Fruit fly (Drosophila melanogaster): ENCODE measurements around the gene Daao2.

Gene Daao2

DNA sequence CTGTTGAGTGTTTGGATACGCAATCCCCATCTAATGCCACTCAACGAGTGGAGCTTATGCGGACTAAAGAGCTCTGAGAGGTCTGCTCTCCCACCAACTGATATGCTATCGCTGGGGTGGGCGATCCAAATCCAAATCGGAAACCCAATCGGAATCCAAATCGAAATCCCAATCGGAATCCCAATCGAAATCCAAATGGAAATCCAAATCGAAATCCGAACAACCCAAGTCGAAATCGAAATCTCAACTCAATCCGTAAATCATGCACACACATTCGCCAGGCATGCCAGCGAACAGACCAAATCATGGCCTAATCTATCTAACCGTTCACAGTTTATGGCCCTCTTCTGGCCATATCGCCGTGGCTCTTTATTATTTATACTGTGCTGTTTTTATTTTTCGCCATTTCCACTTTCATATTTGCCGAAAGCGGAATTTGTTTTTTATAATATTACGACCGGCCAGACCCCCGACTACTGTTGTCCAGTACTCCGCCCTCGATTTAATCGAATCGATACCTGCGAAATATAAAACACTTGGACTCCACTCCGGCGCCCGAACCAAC is 24.8 kb downstream of the Daao2 start:
- TF ChIP-seq Hr78 (GFP tag; optimal IDR thresholded peaks at IDR 0.05) = no peak
- TF ChIP-seq Sp1 (GFP tag; optimal IDR thresholded peaks at IDR 0.05) = peak; percentile 0
- TF ChIP-seq N (GFP tag; optimal IDR thresholded peaks at IDR 0.05) = no peak

DNA sequence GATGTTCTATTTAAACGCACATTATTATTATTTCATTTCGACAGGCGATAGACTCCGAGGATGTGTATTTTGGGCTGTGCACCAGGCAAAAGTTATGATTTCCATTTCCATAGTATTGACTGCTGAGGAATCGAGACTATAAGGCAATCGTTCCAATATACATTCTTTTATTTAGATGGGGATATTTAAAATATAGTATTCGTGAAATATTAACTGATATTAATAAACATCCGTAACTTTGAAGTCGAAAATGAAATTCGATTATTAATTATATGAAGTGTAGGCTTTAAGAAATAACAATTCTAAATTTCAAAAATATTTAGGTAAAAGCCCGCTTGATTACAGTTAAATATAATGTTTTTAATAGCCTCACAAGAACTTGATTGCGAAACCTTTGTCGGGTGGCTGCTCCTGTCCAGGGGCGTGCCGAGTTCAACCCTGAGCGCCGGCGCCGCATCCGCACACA is 27.5 kb downstream of the Daao2 start:
- no peak for TF ChIP-seq rgr (GFP tag; optimal IDR thresholded peaks at IDR 0.05)
- TF ChIP-seq brk (GFP tag; optimal IDR thresholded peaks at IDR 0.05) = no peak
- TF ChIP-seq foxo (GFP tag; optimal IDR thresholded peaks at IDR 0.05) = peak in 1 of 2 experiments; percentile 28
- TF ChIP-seq fru (GFP tag; optimal IDR thresholded peaks at IDR 0.05) = peak; percentile 30

DNA sequence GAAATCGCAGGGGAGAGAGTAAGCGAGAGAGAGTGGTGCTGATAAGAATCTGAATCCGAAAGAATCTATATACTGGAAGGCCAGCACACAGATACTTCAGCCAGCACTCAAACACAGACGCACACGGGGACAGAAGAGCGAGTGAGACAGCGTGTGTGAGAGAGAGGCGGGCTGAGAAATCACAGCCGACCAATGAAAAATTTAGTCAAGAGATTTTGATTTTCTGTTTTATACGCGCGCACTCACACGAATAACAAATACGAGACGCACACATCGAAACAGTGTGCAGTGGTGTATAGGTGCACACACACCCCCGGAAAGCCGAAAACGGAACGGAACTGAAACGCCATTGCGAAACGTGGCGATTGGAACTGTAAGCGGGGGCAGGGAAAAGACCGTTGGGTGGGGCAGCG is 30.9 kb downstream of the Daao2 start:
- TF ChIP-seq Abd-B (GFP tag; optimal IDR thresholded peaks at IDR 0.05) (no peak), CG9705 (GFP tag; optimal IDR thresholded peaks at IDR 0.05) (no peak), woc (GFP tag; optimal IDR thresholded peaks at IDR 0.05) (no peak), Hr78 (GFP tag; optimal IDR thresholded peaks at IDR 0.05) (no peak), brk (GFP tag; optimal IDR thresholded peaks at IDR 0.05) (no peak), Dif (GFP tag; optimal IDR thresholded peaks at IDR 0.05; ENCODE audit: partially characterized antibody) (no peak), ey (GFP tag; optimal IDR thresholded peaks at IDR 0.05) (no peak), N (GFP tag; optimal IDR thresholded peaks at IDR 0.05) (peak; percentile 70)

DNA sequence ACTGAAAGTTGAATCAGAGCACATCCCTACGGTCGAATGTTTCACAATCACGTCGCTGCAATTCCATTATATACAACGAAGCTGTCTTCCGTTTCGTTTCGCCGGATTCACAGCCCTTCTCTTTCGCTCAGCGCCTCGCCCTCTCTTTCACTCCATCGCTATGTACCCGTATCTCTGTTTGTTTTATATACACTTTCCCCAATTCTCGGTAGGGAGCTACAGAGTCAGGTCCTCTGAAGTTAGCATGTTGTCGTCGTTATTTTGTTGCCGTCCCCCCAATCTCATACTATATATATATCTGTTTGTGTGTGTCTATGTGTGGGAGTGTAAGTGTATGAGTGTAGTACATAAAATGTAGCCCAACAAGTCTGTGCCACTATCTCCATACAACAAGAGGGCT is 33.3 kb downstream of the Daao2 start:
- TF ChIP-seq dsf (GFP tag; optimal IDR thresholded peaks at IDR 0.05; ENCODE audit: borderline replicate concordance) (no peak), usp (GFP tag; optimal IDR thresholded peaks at IDR 0.05) (no peak), Rel (GFP tag; optimal IDR thresholded peaks at IDR 0.05) (no peak), Rel (tag; optimal IDR thresholded peaks at IDR 0.05) (no peak), woc (GFP tag; optimal IDR thresholded peaks at IDR 0.05) (no peak), GATAd (GFP tag; optimal IDR thresholded peaks at IDR 0.05) (no peak), foxo (GFP tag; optimal IDR thresholded peaks at IDR 0.05) (no peak), br (GFP tag; optimal IDR thresholded peaks at IDR 0.05) (no peak), CrebA (GFP tag; optimal IDR thresholded peaks at IDR 0.05; ENCODE audit: borderline replicate concordance) (no peak), Myc (optimal IDR thresholded peaks at IDR 0.05) (no peak)

DNA sequence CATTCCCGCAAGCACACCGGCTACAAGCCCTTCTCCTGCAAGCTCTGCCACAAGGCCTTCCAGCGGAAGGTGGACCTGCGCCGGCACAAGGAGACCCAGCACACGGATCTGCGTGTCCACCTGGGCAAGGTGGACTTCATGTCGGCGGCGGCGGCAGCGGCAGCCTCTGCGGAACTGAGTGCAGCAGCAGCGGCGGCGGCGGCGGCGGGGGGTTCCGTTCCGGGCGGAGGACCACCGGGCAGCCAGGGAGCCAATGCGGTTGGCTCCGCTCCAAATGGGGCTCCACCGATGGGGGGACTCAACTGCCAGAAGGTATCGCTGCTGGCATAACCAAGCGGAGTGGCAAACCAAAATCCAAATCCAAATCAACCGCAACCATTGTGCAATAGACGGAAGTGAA is 35.0 kb downstream of the Daao2 start:
- no peak for TF ChIP-seq Vsx2 (GFP tag; optimal IDR thresholded peaks at IDR 0.05; ENCODE audit: partially characterized antibody)
- peak; percentile 96 for TF ChIP-seq Dfd (GFP tag; optimal IDR thresholded peaks at IDR 0.05)

DNA sequence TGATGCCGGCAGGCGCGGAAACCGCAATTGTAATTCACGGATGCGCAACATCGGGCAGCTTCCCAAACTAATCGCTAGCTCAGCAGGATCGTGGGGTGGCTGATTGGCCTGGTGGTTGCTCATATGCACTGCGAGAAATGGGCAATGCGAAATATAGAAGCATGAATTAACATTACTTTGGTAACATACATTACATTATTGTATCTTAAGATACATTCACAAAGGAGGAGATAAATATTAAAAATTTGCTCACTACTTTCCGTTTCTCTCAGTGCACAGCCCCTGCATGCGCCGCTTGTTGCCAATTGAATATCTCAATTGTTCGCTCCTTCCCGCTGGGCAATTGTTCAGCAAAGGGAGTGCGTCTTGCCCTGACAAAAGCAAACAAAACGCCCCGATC is 38.5 kb downstream of the Daao2 start:
- TF ChIP-seq dmrt93B (GFP tag; optimal IDR thresholded peaks at IDR 0.05) (peak; percentile 17), Myc (optimal IDR thresholded peaks at IDR 0.05) (no peak), pan (optimal IDR thresholded peaks at IDR 0.05) (no peak), foxo (GFP tag; optimal IDR thresholded peaks at IDR 0.05) (peak in 1 of 2 experiments; percentile 58), sv (GFP tag; optimal IDR thresholded peaks at IDR 0.05) (peak; percentile 39), ey (GFP tag; optimal IDR thresholded peaks at IDR 0.05) (peak; percentile 35), fru (GFP tag; optimal IDR thresholded peaks at IDR 0.05) (peak; percentile 54), OdsH (GFP tag; optimal IDR thresholded peaks at IDR 0.05) (no peak), brk (GFP tag; optimal IDR thresholded peaks at IDR 0.05) (no peak), Hnf4 (GFP tag; optimal IDR thresholded peaks at IDR 0.05) (no peak), br (GFP tag; optimal IDR thresholded peaks at IDR 0.05) (peak; percentile 13), sage (GFP tag; optimal IDR thresholded peaks at IDR 0.05) (no peak), tai (GFP tag; optimal IDR thresholded peaks at IDR 0.05) (no peak), HLH106 (tag; optimal IDR thresholded peaks at IDR 0.05) (peak; percentile 55), CG9705 (GFP tag; optimal IDR thresholded peaks at IDR 0.05) (no peak), Hr83 (GFP tag; optimal IDR thresholded peaks at IDR 0.05; ENCODE audit: poor library complexity, severe bottlenecking) (no peak), Sp1 (GFP tag; optimal IDR thresholded peaks at IDR 0.05) (no peak), dl (GFP tag; optimal IDR thresholded peaks at IDR 0.05; ENCODE audit: insufficient read depth in 1 of 2, partially characterized antibody in 2 of 2) (no peak), h (GFP tag; optimal IDR thresholded peaks at IDR 0.05) (peak; percentile 50), CrebA (GFP tag; optimal IDR thresholded peaks at IDR 0.05; ENCODE audit: borderline replicate concordance) (no peak), Dif (GFP tag; optimal IDR thresholded peaks at IDR 0.05; ENCODE audit: partially characterized antibody) (no peak), woc (GFP tag; optimal IDR thresholded peaks at IDR 0.05) (peak; percentile 22)

All from whole organism, wandering third instar larva.